Fruit fly (Drosophila melanogaster) whole organism, prepupa: ENCODE results near the gene CG43658.

ENCODE experiments used
- Blimp-1 ChIP-seq: fragments of 200-800 bp; sonication (Bioruptor generic); optimal IDR thresholded peaks from 3 replicates; lab custom pipeline; 2017; ENCODE audit warnings: missing biosample characterization, missing genetic modification characterization, mild to moderate bottlenecking, moderate library complexity, missing genetic modification reagents
- CG10631 ChIP-seq: fragments of 200-800 bp; sonication (Bioruptor generic); optimal IDR thresholded peaks from 2 replicates; lab custom pipeline; 2016; ENCODE audit warnings: missing biosample characterization, missing genetic modification characterization
- CG10669 ChIP-seq: fragments of 200-800 bp; sonication (Bioruptor generic); optimal IDR thresholded peaks from 3 replicates; lab custom pipeline; 2018; ENCODE audit warnings: missing biosample characterization, mild to moderate bottlenecking, missing genetic modification characterization, moderate library complexity
- CG11902 ChIP-seq: fragments of 200-800 bp; sonication (Bioruptor generic); optimal IDR thresholded peaks from 3 replicates; lab custom pipeline; 2016; ENCODE audit warnings: missing biosample characterization, missing genetic modification characterization
- CG15336 ChIP-seq: fragments of 200-800 bp; sonication (Bioruptor generic); IDR thresholded peaks from 2 replicates; pipeline ENCODE4 v1.3.6; 2022; ENCODE audit warnings: missing biosample characterization, missing genetic modification characterization
- CG1621 ChIP-seq: fragments of 200-800 bp; sonication (Bioruptor generic); optimal IDR thresholded peaks from 3 replicates; lab custom pipeline; 2018; ENCODE audit warnings: missing biosample characterization, mild to moderate bottlenecking, missing genetic modification characterization
- CG16779 ChIP-seq: fragments of 200-800 bp; sonication (Bioruptor generic); optimal IDR thresholded peaks from 3 replicates; lab custom pipeline; 2017; ENCODE audit warnings: missing biosample characterization, mild to moderate bottlenecking, missing genetic modification characterization
- CG31627 ChIP-seq: fragments of 200-800 bp; sonication (Bioruptor generic); optimal IDR thresholded peaks from 3 replicates; lab custom pipeline; 2016; ENCODE audit warnings: missing biosample characterization, missing genetic modification characterization
- CG32006 ChIP-seq: fragments of 200-800 bp; sonication (Bioruptor generic); optimal IDR thresholded peaks from 3 replicates; lab custom pipeline; 2017; ENCODE audit warnings: missing biosample characterization, mild to moderate bottlenecking, missing genetic modification characterization
- CG34406 ChIP-seq: fragments of 200-800 bp; sonication (Bioruptor generic); optimal IDR thresholded peaks from 3 replicates; lab custom pipeline; 2016; ENCODE audit warnings: missing biosample characterization, missing genetic modification characterization
- CG3919 ChIP-seq: fragments of 200-800 bp; sonication (Bioruptor generic); optimal IDR thresholded peaks from 3 replicates; lab custom pipeline; 2016; ENCODE audit warnings: missing biosample characterization, missing genetic modification characterization
- CG4318 ChIP-seq: fragments of 200-800 bp; sonication (Bioruptor generic); optimal IDR thresholded peaks from 3 replicates; lab custom pipeline; 2017; ENCODE audit warnings: missing biosample characterization, mild to moderate bottlenecking, missing genetic modification characterization
- CG6163 ChIP-seq: fragments of 200-800 bp; sonication (Bioruptor generic); IDR thresholded peaks from 3 replicates; pipeline ENCODE4 v1.3.6; 2022; ENCODE audit warnings: missing biosample characterization, missing genetic modification characterization
- CG6276 ChIP-seq: fragments of 200-800 bp; sonication (Bioruptor generic); optimal IDR thresholded peaks from 2 replicates; lab custom pipeline; 2017; ENCODE audit warnings: missing biosample characterization, mild to moderate bottlenecking, missing genetic modification characterization
- CG6792 ChIP-seq: fragments of 200-800 bp; sonication (Bioruptor generic); optimal IDR thresholded peaks from 3 replicates; lab custom pipeline; 2016; ENCODE audit warnings: missing biosample characterization, missing genetic modification characterization
- CG6808 ChIP-seq: fragments of 200-800 bp; sonication (Bioruptor generic); optimal IDR thresholded peaks from 3 replicates; lab custom pipeline; 2017; ENCODE audit warnings: missing biosample characterization, missing genetic modification characterization, mild to moderate bottlenecking, moderate library complexity, missing genetic modification reagents
- CG6854 ChIP-seq: fragments of 200-800 bp; sonication (Bioruptor generic); optimal IDR thresholded peaks from 2 replicates; lab custom pipeline; 2017; ENCODE audit warnings: missing biosample characterization, mild to moderate bottlenecking, missing genetic modification characterization
- CG7368 ChIP-seq: fragments of 200-800 bp; sonication (Bioruptor generic); optimal IDR thresholded peaks from 3 replicates; lab custom pipeline; 2016; ENCODE audit warnings: missing biosample characterization, missing genetic modification characterization
- CG8119 ChIP-seq: fragments of 200-800 bp; sonication (Bioruptor generic); IDR thresholded peaks from 3 replicates; pipeline ENCODE4 v1.3.6; 2022; ENCODE audit warnings: missing biosample characterization, missing genetic modification characterization
- CG8319 ChIP-seq: fragments of 200-800 bp; sonication (Bioruptor generic); optimal IDR thresholded peaks from 3 replicates; lab custom pipeline; 2016; ENCODE audit warnings: missing biosample characterization, missing genetic modification characterization
- CG8632 ChIP-seq: fragments of 200-800 bp; sonication (Bioruptor generic); optimal IDR thresholded peaks from 3 replicates; lab custom pipeline; 2016; ENCODE audit warnings: missing biosample characterization, missing genetic modification characterization
- CG9139 ChIP-seq: fragments of 200-800 bp; sonication (Bioruptor generic); optimal IDR thresholded peaks from 3 replicates; lab custom pipeline; 2017; ENCODE audit warnings: missing biosample characterization, mild to moderate bottlenecking, missing genetic modification characterization
- Eip75B ChIP-seq: fragments of 200-800 bp; sonication (Bioruptor generic); optimal IDR thresholded peaks from 3 replicates; lab custom pipeline; 2016; ENCODE audit warnings: missing biosample characterization, missing genetic modification characterization
- Eip78C ChIP-seq: fragments of 200-800 bp; sonication (Bioruptor generic); peaks from one replicate; lab custom pipeline; 2016; ENCODE audit warnings: missing biosample characterization, missing genetic modification characterization
- Eip93F ChIP-seq: fragments of 200-800 bp; sonication (Bioruptor generic); optimal IDR thresholded peaks from 2 replicates; lab custom pipeline; 2016; ENCODE audit warnings: missing biosample characterization, mild to moderate bottlenecking, missing genetic modification characterization
- Ets21C ChIP-seq: fragments of 200-800 bp; sonication (Bioruptor generic); optimal IDR thresholded peaks from 3 replicates; lab custom pipeline; 2016; ENCODE audit warnings: missing biosample characterization, missing genetic modification characterization
- Ets96B ChIP-seq: fragments of 200-800 bp; optimal IDR thresholded peaks from 2 replicates; lab custom pipeline; 2019; ENCODE audit warnings: missing biosample characterization, mild to moderate bottlenecking, missing genetic modification characterization, moderate library complexity
- Gug ChIP-seq: fragments of 200-800 bp; sonication (Bioruptor generic); IDR thresholded peaks from 2 replicates; pipeline ENCODE4 v1.3.6; 2022; ENCODE audit warnings: missing biosample characterization, missing genetic modification characterization
- Hr39 ChIP-seq: fragments of 200-800 bp; sonication (Bioruptor generic); optimal IDR thresholded peaks from 2 replicates; lab custom pipeline; 2016; ENCODE audit warnings: missing biosample characterization, missing genetic modification characterization
- Lpt ChIP-seq: fragments of 200-800 bp; sonication (Bioruptor generic); optimal IDR thresholded peaks from 3 replicates; lab custom pipeline; 2016; ENCODE audit warnings: missing biosample characterization, missing genetic modification characterization
- Met ChIP-seq: fragments of 200-800 bp; sonication (Bioruptor generic); optimal IDR thresholded peaks from 3 replicates; lab custom pipeline; 2016; ENCODE audit warnings: missing biosample characterization, missing genetic modification characterization
- Smox ChIP-seq: fragments of 200-800 bp; sonication (Bioruptor generic); optimal IDR thresholded peaks from 3 replicates; lab custom pipeline; 2016; ENCODE audit warnings: missing biosample characterization, missing genetic modification characterization
- Sox14 ChIP-seq: fragments of 200-800 bp; sonication (Bioruptor generic); optimal IDR thresholded peaks from 3 replicates; lab custom pipeline; 2016; ENCODE audit warnings: missing biosample characterization, missing genetic modification characterization
- Sox15 ChIP-seq: fragments of 200-800 bp; sonication (Bioruptor generic); optimal IDR thresholded peaks from 3 replicates; lab custom pipeline; 2016; ENCODE audit warnings: missing biosample characterization, missing genetic modification characterization
- achi ChIP-seq: fragments of 200-800 bp; sonication (Bioruptor generic); optimal IDR thresholded peaks from 3 replicates; lab custom pipeline; 2016; ENCODE audit warnings: missing biosample characterization, missing genetic modification characterization
- acj6 ChIP-seq: fragments of 200-800 bp; sonication (Bioruptor generic); optimal IDR thresholded peaks from 3 replicates; lab custom pipeline; 2016; ENCODE audit warnings: missing biosample characterization, missing genetic modification characterization
- dac ChIP-seq: fragments of 200-800 bp; sonication (Bioruptor generic); optimal IDR thresholded peaks from 2 replicates; lab custom pipeline; 2017; ENCODE audit warnings: missing biosample characterization, mild to moderate bottlenecking, missing genetic modification characterization
- dsx ChIP-seq: fragments of 200-800 bp; optimal IDR thresholded peaks from 3 replicates; lab custom pipeline; 2019; ENCODE audit warnings: missing biosample characterization, mild to moderate bottlenecking, missing genetic modification characterization, moderate library complexity; ENCODE audit not compliant: poor library complexity, severe bottlenecking
- esn ChIP-seq: fragments of 200-800 bp; sonication (Bioruptor generic); optimal IDR thresholded peaks from 2 replicates; lab custom pipeline; 2016; ENCODE audit warnings: missing biosample characterization, mild to moderate bottlenecking, missing genetic modification characterization, moderate library complexity
- fd85E ChIP-seq: fragments of 200-800 bp; sonication (Bioruptor generic); optimal IDR thresholded peaks from 3 replicates; lab custom pipeline; 2016; ENCODE audit warnings: missing biosample characterization, missing genetic modification characterization
- lz ChIP-seq: fragments of 200-800 bp; sonication (Bioruptor generic); optimal IDR thresholded peaks from 3 replicates; lab custom pipeline; 2016; ENCODE audit warnings: missing biosample characterization, missing genetic modification characterization
- net ChIP-seq: fragments of 200-800 bp; sonication (Bioruptor generic); optimal IDR thresholded peaks from 3 replicates; lab custom pipeline; 2016; ENCODE audit warnings: missing biosample characterization, missing genetic modification characterization
- salr ChIP-seq, 2 experiments: fragments of 200-800 bp; sonication (Bioruptor generic); optimal IDR thresholded peaks; 3 replicates each; lab custom pipeline; 2016 to 2018; ENCODE audit warnings: missing biosample characterization in 2 of 2, missing genetic modification characterization in 2 of 2, mild to moderate bottlenecking in 1 of 2
- spab ChIP-seq: fragments of 200-800 bp; sonication (Bioruptor generic); optimal IDR thresholded peaks from 2 replicates; lab custom pipeline; 2017; ENCODE audit warnings: missing biosample characterization, mild to moderate bottlenecking, missing genetic modification characterization, missing genetic modification reagents
- svp ChIP-seq: fragments of 200-800 bp; sonication (Bioruptor generic); peaks from one replicate; lab custom pipeline; 2016; ENCODE audit warnings: missing biosample characterization, missing genetic modification characterization
- topi ChIP-seq: fragments of 200-800 bp; sonication (Bioruptor generic); optimal IDR thresholded peaks from 3 replicates; lab custom pipeline; 2016; ENCODE audit warnings: missing biosample characterization, missing genetic modification characterization
- vri ChIP-seq: fragments of 200-800 bp; sonication (Bioruptor generic); optimal IDR thresholded peaks from 3 replicates; lab custom pipeline; 2016; ENCODE audit warnings: missing biosample characterization, mild to moderate bottlenecking, missing genetic modification characterization

The CG43658 gene

dm6 chrX:17595822-17596221 lies 34.8 kb upstream of the CG43658 start (continued):
- peak; percentile 76 for TF ChIP-seq CG10669
- no peak for TF ChIP-seq CG6276 (GFP tag; lab: Kevin White, UChicago)
- TF ChIP-seq dac, result peak; percentile 17
- peak; percentile 88 for TF ChIP-seq Met (GFP tag; lab: Kevin White, UChicago)
- peak; percentile 81 for TF ChIP-seq Smox (GFP tag; lab: Kevin White, UChicago)
- TF ChIP-seq Ets96B (tag; lab: Kevin White, UChicago), result peak; percentile 68
- TF ChIP-seq CG9139 (GFP tag; lab: Kevin White, UChicago), result peak; percentile 55
- TF ChIP-seq CG15336, result peak; percentile 75
- TF ChIP-seq salr (GFP tag; optimal IDR thresholded peaks at IDR 0.05; lab: Kevin White, UChicago), result peak; percentile 42
- peak; percentile 82 for TF ChIP-seq Sox14 (GFP tag; lab: Kevin White, UChicago)
- no peak for TF ChIP-seq CG16779 (tag; lab: Kevin White, UChicago)
- TF ChIP-seq topi (GFP tag; lab: Kevin White, UChicago), result peak; percentile 84
- TF ChIP-seq CG8119 (GFP tag; lab: Robert Waterston, UW), result peak; percentile 72; the same call in 2 of the 3 replicates
- peak; percentile 81 for TF ChIP-seq CG8632
- TF ChIP-seq Eip78C (GFP tag; lab: Kevin White, UChicago), result peak; percentile 95
- TF ChIP-seq achi (GFP tag; lab: Kevin White, UChicago), result peak; percentile 76
- TF ChIP-seq Hr39 (GFP tag; lab: Kevin White, UChicago), result peak; percentile 69
- peak; percentile 72 for TF ChIP-seq Eip93F (GFP tag; lab: Kevin White, UChicago)
- peak; percentile 91 for TF ChIP-seq svp (GFP tag; lab: Kevin White, UChicago)
- peak; percentile 59 for TF ChIP-seq CG6808 (GFP tag; lab: Kevin White, UChicago)
- peak; percentile 50; the same call in 1 of the 2 replicates for TF ChIP-seq Gug (GFP tag; lab: Robert Waterston, UW)
- TF ChIP-seq CG1621 (tag; lab: Kevin White, UChicago), result peak; percentile 23
- peak; percentile 56 for TF ChIP-seq CG8319 (GFP tag; lab: Kevin White, UChicago)
- peak; percentile 31 for TF ChIP-seq CG4318 (GFP tag; lab: Kevin White, UChicago)
- no peak for TF ChIP-seq fd85E (GFP tag; lab: Kevin White, UChicago)
- peak; percentile 73 for TF ChIP-seq CG31627 (GFP tag; lab: Kevin White, UChicago)
- peak; percentile 80 for TF ChIP-seq acj6
- TF ChIP-seq CG6163 (GFP tag; lab: Robert Waterston, UW), result peak; percentile 82
- peak; percentile 83 for TF ChIP-seq CG3919
- peak; percentile 69 for TF ChIP-seq CG7368 (GFP tag; lab: Kevin White, UChicago)
- peak; percentile 83 for TF ChIP-seq lz (GFP tag; lab: Kevin White, UChicago)
- TF ChIP-seq Eip75B, result peak; percentile 77
- peak; percentile 53 for TF ChIP-seq Ets21C (GFP tag; lab: Kevin White, UChicago)
- peak; percentile 80 for TF ChIP-seq CG6792 (GFP tag; lab: Kevin White, UChicago)
- peak; percentile 59 for TF ChIP-seq CG6854 (GFP tag; lab: Kevin White, UChicago)
- peak; percentile 21 for TF ChIP-seq spab (GFP tag; lab: Kevin White, UChicago)
- TF ChIP-seq esn (GFP tag; lab: Kevin White, UChicago), result peak; percentile 88

- TF ChIP-seq spab (GFP tag; lab: Kevin White, UChicago) (no peak), CG34406 (GFP tag; lab: Kevin White, UChicago) (no peak), Lpt (GFP tag; lab: Kevin White, UChicago) (no peak), Ets21C (GFP tag; lab: Kevin White, UChicago) (no peak), Eip93F (GFP tag; lab: Kevin White, UChicago) (no peak), vri (GFP tag; lab: Kevin White, UChicago) (no peak), CG8632 (no peak), Blimp-1 (no peak), fd85E (GFP tag; lab: Kevin White, UChicago) (no peak), CG10631 (GFP tag; lab: Kevin White, UChicago) (peak; percentile 23), CG7368 (GFP tag; lab: Kevin White, UChicago) (no peak), dsx (GFP tag; lab: Kevin White, UChicago) (peak; percentile 38), esn (GFP tag; lab: Kevin White, UChicago) (no peak), CG31627 (GFP tag; lab: Kevin White, UChicago) (no peak), Hr39 (GFP tag; lab: Kevin White, UChicago) (no peak), CG16779 (tag; lab: Kevin White, UChicago) (no peak), topi (GFP tag; lab: Kevin White, UChicago) (peak; percentile 5), acj6 (no peak), Gug (GFP tag; lab: Robert Waterston, UW) (no peak), CG11902 (GFP tag; lab: Kevin White, UChicago) (no peak), Sox15 (GFP tag; lab: Kevin White, UChicago) (no peak), CG6808 (GFP tag; lab: Kevin White, UChicago) (no peak), CG6276 (GFP tag; lab: Kevin White, UChicago) (no peak), Smox (GFP tag; lab: Kevin White, UChicago) (no peak), CG32006 (GFP tag; lab: Kevin White, UChicago) (no peak), CG6163 (GFP tag; lab: Robert Waterston, UW) (peak; percentile 47; the same call in 1 of the 3 replicates), CG8119 (GFP tag; lab: Robert Waterston, UW) (no peak), CG4318 (GFP tag; lab: Kevin White, UChicago) (no peak), net (no peak), CG10669 (peak; percentile 23)
Observed at dm6 chrX:17594745-17595144, 33.8 kb upstream of the CG43658 start.
